Worm (Caenorhabditis elegans) whole organism, midembryonic: ENCODE results near the gene nhr-36.

Source experiments
- T22C8.4 ChIP-seq: fragments of 200-800 bp; sonication (Bioruptor generic); IDR thresholded peaks from 2 replicates; pipeline ENCODE4 v1.3.6; 2022; ENCODE audit warnings: missing genetic modification characterization, missing compliant biosample characterization
- cog-1 ChIP-seq: sonication (generic microtip); optimal IDR thresholded peaks from 2 replicates; lab custom pipeline; 2016; ENCODE audit warnings: missing genetic modification characterization, missing compliant biosample characterization
- klf-2 ChIP-seq: fragments of 200-800 bp; sonication (Bioruptor generic); conservative IDR thresholded peaks from 2 replicates; pipeline ENCODE4 v1.3.6; 2022; ENCODE audit warnings: missing genetic modification reagents, missing genetic modification characterization, missing compliant biosample characterization
- med-1 ChIP-seq: sonication (generic microtip); optimal IDR thresholded peaks from 2 replicates; lab custom pipeline; 2017; ENCODE audit warnings: missing genetic modification characterization, mild to moderate bottlenecking, missing compliant biosample characterization, antibody characterized with exemption, missing genetic modification reagents; ENCODE audit not compliant: insufficient read depth
- ref-1 ChIP-seq: fragments of 200-800 bp; sonication (Bioruptor generic); conservative IDR thresholded peaks from 2 replicates; pipeline ENCODE4 v1.3.6; 2022; ENCODE audit warnings: missing genetic modification reagents, missing genetic modification characterization, missing compliant biosample characterization
- tab-1 ChIP-seq: fragments of 200-800 bp; sonication (Bioruptor generic); IDR thresholded peaks from 2 replicates; pipeline ENCODE4 v1.3.6; 2022; ENCODE audit warnings: missing genetic modification characterization, missing compliant biosample characterization
- ztf-23 ChIP-seq: fragments of 200-800 bp; sonication (Bioruptor generic); IDR thresholded peaks from 2 replicates; pipeline ENCODE4 v1.3.6; 2022; ENCODE audit warnings: missing genetic modification reagents, missing genetic modification characterization, missing compliant biosample characterization
- ztf-29 ChIP-seq: fragments of 200-800 bp; sonication (Bioruptor generic); IDR thresholded peaks from 2 replicates; pipeline ENCODE4 v1.3.6; 2022; ENCODE audit warnings: missing genetic modification reagents, missing genetic modification characterization, missing compliant biosample characterization

DNA sequence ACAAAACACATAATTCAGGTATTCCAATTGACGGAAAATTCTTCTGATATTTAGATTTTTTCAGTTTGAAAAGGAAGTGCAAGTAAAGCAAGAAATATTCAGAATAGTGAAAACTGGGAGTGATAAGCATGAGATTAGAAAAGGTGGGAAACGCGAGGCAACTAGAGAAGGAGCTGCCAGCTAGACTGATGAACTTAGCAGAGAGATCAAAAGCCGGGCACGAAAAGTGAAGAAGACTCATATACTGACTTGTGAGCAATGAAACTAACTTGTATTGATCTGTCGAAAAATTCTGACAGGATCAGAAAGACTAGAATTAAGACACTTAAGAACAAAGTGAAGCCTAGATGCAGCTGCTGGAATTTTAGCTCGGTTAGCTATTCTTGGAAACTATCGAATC lies at the start of gene nhr-36:
- no peak for TF ChIP-seq T22C8.4 (GFP tag; lab: Robert Waterston, UW)
- no peak for TF ChIP-seq ztf-23 (GFP tag; lab: Robert Waterston, UW)
- no peak for TF ChIP-seq ref-1 (GFP tag; lab: Robert Waterston, UW)
- TF ChIP-seq med-1 (GFP tag; lab: Kevin White, UChicago) = no peak
- TF ChIP-seq tab-1 (GFP tag; lab: Robert Waterston, UW) = no peak
- TF ChIP-seq ztf-29 (GFP tag; lab: Robert Waterston, UW) = no peak
- TF ChIP-seq cog-1 (tag; lab: Kevin White, UChicago) = no peak
- TF ChIP-seq klf-2 (GFP tag; lab: Robert Waterston, UW) = no peak
